Worm (Caenorhabditis elegans) whole organism, L4 larva: ENCODE measurements around the gene Y116A8C.3.

ENCODE experiments used
- T26A8.4 ChIP-seq: fragments of 200-800 bp; sonication (Bioruptor generic); IDR thresholded peaks from 2 replicates; pipeline ENCODE4 v1.3.6; 2022; ENCODE audit warnings: missing genetic modification characterization, missing compliant biosample characterization
- aly-2 ChIP-seq: sonication (generic microtip); optimal IDR thresholded peaks from 2 replicates; lab custom pipeline; 2018; ENCODE audit warnings: missing biosample characterization, missing genetic modification characterization
- daf-19 ChIP-seq: fragments of 200-800 bp; sonication (Bioruptor generic); conservative IDR thresholded peaks from 2 replicates; pipeline ENCODE4 v1.3.6; 2022; ENCODE audit warnings: missing genetic modification characterization, missing compliant biosample characterization
- fos-1 ChIP-seq: fragments of 150-350 bp; optimal IDR thresholded peaks from 2 replicates; lab custom pipeline; 2014; ENCODE audit warnings: missing biosample characterization, missing genetic modification characterization
- madf-5 ChIP-seq, 2 experiments: fragments of 200-800 bp; sonication (Bioruptor generic); IDR thresholded peaks; 2 replicates each; pipeline ENCODE4 v1.3.6; 2022; ENCODE audit warnings: missing compliant biosample characterization in 2 of 2, missing genetic modification characterization in 2 of 2
- pha-4 ChIP-seq, 2 experiments: fragments of 150-350 bp in 1 of 2; fragments of 200-800 bp in 1 of 2; sonication (Bioruptor generic) in 1 of 2; IDR thresholded peaks in 1 of 2; optimal IDR thresholded peaks in 1 of 2; 2 replicates each; pipeline versions ENCODE4 v1.3.6 to Lab custom; 2014 to 2022; ENCODE audit warnings: missing genetic modification characterization in 2 of 2, missing genetic modification reagents in 2 of 2, missing biosample characterization in 1 of 2, missing compliant biosample characterization in 1 of 2
- skn-1 ChIP-seq: fragments of 150-350 bp; optimal IDR thresholded peaks from 2 replicates; lab custom pipeline; 2014; ENCODE audit warnings: missing biosample characterization, missing genetic modification characterization
- snpc-1.2 ChIP-seq: fragments of 200-800 bp; sonication (Bioruptor generic); IDR thresholded peaks from 2 replicates; pipeline ENCODE4 v1.3.6; 2022; ENCODE audit warnings: missing genetic modification reagents, missing genetic modification characterization, missing compliant biosample characterization
- unc-62 ChIP-seq, 3 experiments: fragments of 150-350 bp in 1 of 3; sonication (generic microtip); optimal IDR thresholded peaks in 2 of 3; peaks in 1 of 3; 1 replicate in 1 of 3; 2 replicates in 2 of 3; lab custom pipeline; 2014 to 2017; ENCODE audit warnings: missing biosample characterization in 3 of 3, missing genetic modification characterization in 3 of 3, missing genetic modification reagents in 3 of 3, missing genotype in 1 of 3

- TF ChIP-seq skn-1 (tag; lab: Kevin White, UChicago) = no peak
- TF ChIP-seq fos-1 (tag; lab: Kevin White, UChicago) = no peak
- no peak for TF ChIP-seq daf-19 (GFP tag; lab: Robert Waterston, UW)
- TF ChIP-seq unc-62 (GFP tag; optimal IDR thresholded peaks at IDR 0.05 in 1 of 2; lab: Kevin White, UChicago) = no peak
- no peak for TF ChIP-seq unc-62 (tag; optimal IDR thresholded peaks at IDR 0.05; lab: Kevin White, UChicago)
- no peak for TF ChIP-seq snpc-1.2 (GFP tag; lab: Robert Waterston, UW)
- no peak for TF ChIP-seq pha-4 (GFP tag; IDR thresholded peaks at IDR 0.05; lab: Robert Waterston, UW)
- no peak for TF ChIP-seq pha-4 (tag; optimal IDR thresholded peaks at IDR 0.05; lab: Kevin White, UChicago)
- TF ChIP-seq T26A8.4 (GFP tag; lab: Robert Waterston, UW) = no peak
- TF ChIP-seq aly-2 (tag; lab: Kevin White, UChicago) = no peak
- TF ChIP-seq madf-5 (GFP tag; IDR thresholded peaks at IDR 0.05; lab: Robert Waterston, UW) = no peak
These were observed 47.0 kb upstream of the Y116A8C.3 start, which contains the start of gene T06A10.106 for ce11 chrIV:16868900-16869299.
